Worm (Caenorhabditis elegans) whole organism, L4 larva: ENCODE data around the gene ldh-1.

ENCODE experiments used
- D1046.2 ChIP-seq: fragments of 200-800 bp; sonication (Bioruptor generic); IDR thresholded peaks from 2 replicates; pipeline ENCODE4 v1.3.6; 2022; ENCODE audit warnings: missing genetic modification characterization, missing compliant biosample characterization
- F26F4.8 ChIP-seq: fragments of 200-800 bp; sonication (Bioruptor generic); conservative IDR thresholded peaks from 2 replicates; pipeline ENCODE4 v1.3.6; 2022; ENCODE audit warnings: missing genetic modification characterization, missing compliant biosample characterization
- F44E2.7 ChIP-seq: fragments of 200-800 bp; sonication (Bioruptor generic); IDR thresholded peaks from 2 replicates; pipeline ENCODE4 v2.1.2; 2022; ENCODE audit warnings: missing genetic modification characterization, missing compliant biosample characterization
- F49E8.2 ChIP-seq: sonication (generic microtip); optimal IDR thresholded peaks from 2 replicates; lab custom pipeline; 2016; ENCODE audit warnings: missing compliant biosample characterization, mild to moderate bottlenecking, missing genetic modification characterization, borderline replicate concordance
- R02D3.7 ChIP-seq: fragments of 150-350 bp; sonication (generic microtip); optimal IDR thresholded peaks from 3 replicates; lab custom pipeline; 2014; ENCODE audit warnings: missing biosample characterization, missing genetic modification characterization
- T20F7.1 ChIP-seq: fragments of 200-800 bp; sonication (Bioruptor generic); optimal IDR thresholded peaks from 2 replicates; lab custom pipeline; 2018; ENCODE audit warnings: mild to moderate bottlenecking, missing genetic modification characterization, missing compliant biosample characterization
- T26A8.4 ChIP-seq: fragments of 200-800 bp; sonication (Bioruptor generic); IDR thresholded peaks from 2 replicates; pipeline ENCODE4 v1.3.6; 2022; ENCODE audit warnings: missing genetic modification characterization, missing compliant biosample characterization
- Y105C5A.15 ChIP-seq: fragments of 200-800 bp; sonication (Bioruptor generic); IDR thresholded peaks from 2 replicates; pipeline ENCODE4 v1.3.6; 2022; ENCODE audit warnings: missing genetic modification characterization, missing compliant biosample characterization
- Y48G9A.11 ChIP-seq: fragments of 200-800 bp; sonication (Bioruptor generic); IDR thresholded peaks from 2 replicates; pipeline ENCODE4 v1.3.6; 2022; ENCODE audit warnings: missing genetic modification reagents, missing genetic modification characterization, missing compliant biosample characterization
- Y5F2A.4 ChIP-seq: fragments of 200-800 bp; sonication (Bioruptor generic); optimal IDR thresholded peaks from 2 replicates; lab custom pipeline; 2018; ENCODE audit warnings: mild to moderate bottlenecking, missing genetic modification characterization, missing compliant biosample characterization
- ZK546.5 ChIP-seq, 2 experiments: sonication (generic microtip); optimal IDR thresholded peaks; 2 replicates each; lab custom pipeline; 2017; ENCODE audit warnings: missing biosample characterization in 2 of 2, missing genetic modification characterization in 2 of 2
- aly-2 ChIP-seq: sonication (generic microtip); optimal IDR thresholded peaks from 2 replicates; lab custom pipeline; 2018; ENCODE audit warnings: missing biosample characterization, missing genetic modification characterization
- ama-1 ChIP-seq: fragments of 150-350 bp; optimal IDR thresholded peaks from 2 replicates; lab custom pipeline; 2014; ENCODE audit warnings: inconsistent platforms, mixed read lengths
- arid-1 ChIP-seq: fragments of 200-800 bp; sonication (Bioruptor generic); conservative IDR thresholded peaks from 2 replicates; pipeline ENCODE4 v1.3.6; 2022; ENCODE audit warnings: missing genetic modification reagents, missing genetic modification characterization, missing compliant biosample characterization
- ceh-20 ChIP-seq: fragments of 200-800 bp; sonication (Bioruptor generic); IDR thresholded peaks from 2 replicates; pipeline ENCODE4 v1.3.6; 2022; ENCODE audit warnings: missing genetic modification reagents, missing genetic modification characterization, missing compliant biosample characterization
- ceh-44 ChIP-seq: fragments of 200-800 bp; sonication (Bioruptor generic); IDR thresholded peaks from 2 replicates; pipeline ENCODE4 v1.3.6; 2022; ENCODE audit warnings: missing genetic modification reagents, missing genetic modification characterization, missing compliant biosample characterization
- ceh-82 ChIP-seq: sonication (generic microtip); optimal IDR thresholded peaks from 2 replicates; lab custom pipeline; 2017; ENCODE audit warnings: missing biosample characterization, missing genetic modification characterization
- cey-2 ChIP-seq: sonication (generic microtip); optimal IDR thresholded peaks from 3 replicates; lab custom pipeline; 2017; ENCODE audit warnings: missing genetic modification characterization, mild to moderate bottlenecking, missing compliant biosample characterization, antibody characterized with exemption, borderline replicate concordance; ENCODE audit not compliant: insufficient read depth
- daf-16 ChIP-seq, 3 experiments: sonication (generic microtip); optimal IDR thresholded peaks; 2 replicates each; lab custom pipeline; 2016 to 2017; ENCODE audit warnings: missing genetic modification characterization in 3 of 3, missing genetic modification reagents in 3 of 3, mild to moderate bottlenecking in 2 of 3, missing compliant biosample characterization in 2 of 3, missing biosample characterization in 1 of 3, moderate library complexity in 1 of 3
- daf-8 ChIP-seq: fragments of 200-800 bp; sonication (Bioruptor generic); IDR thresholded peaks from 2 replicates; pipeline ENCODE4 v1.3.6; 2022; ENCODE audit warnings: missing genetic modification characterization, missing compliant biosample characterization
- dmd-6 ChIP-seq: fragments of 200-800 bp; sonication (Bioruptor generic); IDR thresholded peaks from 2 replicates; pipeline ENCODE4 v1.3.6; 2022; ENCODE audit warnings: missing genetic modification reagents, missing genetic modification characterization, missing compliant biosample characterization
- dmd-9 ChIP-seq: fragments of 200-800 bp; sonication (Bioruptor generic); IDR thresholded peaks from 2 replicates; pipeline ENCODE4 v1.3.6; 2022; ENCODE audit warnings: missing genetic modification reagents, missing genetic modification characterization, missing compliant biosample characterization
- dpl-1 ChIP-seq: fragments of 150-350 bp; optimal IDR thresholded peaks from 2 replicates; lab custom pipeline; 2014; ENCODE audit warnings: missing biosample characterization, missing genetic modification reagents, missing genetic modification characterization
- dve-1 ChIP-seq: sonication (generic microtip); optimal IDR thresholded peaks from 2 replicates; lab custom pipeline; 2017; ENCODE audit warnings: antibody characterized with exemption, mild to moderate bottlenecking, missing genetic modification characterization, missing compliant biosample characterization; ENCODE audit not compliant: insufficient read depth
- egl-43 ChIP-seq: fragments of 200-800 bp; sonication (Bioruptor generic); IDR thresholded peaks from 2 replicates; pipeline ENCODE4 v1.3.6; 2022; ENCODE audit warnings: missing genetic modification reagents, missing genetic modification characterization, missing compliant biosample characterization
- fos-1 ChIP-seq: fragments of 150-350 bp; optimal IDR thresholded peaks from 2 replicates; lab custom pipeline; 2014; ENCODE audit warnings: missing biosample characterization, missing genetic modification characterization
- gei-8 ChIP-seq: fragments of 200-800 bp; sonication (Bioruptor generic); optimal IDR thresholded peaks from 2 replicates; lab custom pipeline; 2018; ENCODE audit warnings: mild to moderate bottlenecking, missing genetic modification characterization, missing compliant biosample characterization
- lim-7 ChIP-seq: fragments of 200-800 bp; sonication (Bioruptor generic); IDR thresholded peaks from 2 replicates; pipeline ENCODE4 v1.3.6; 2022; ENCODE audit warnings: missing genetic modification characterization, missing compliant biosample characterization
- lin-1 ChIP-seq: fragments of 200-800 bp; sonication (Bioruptor generic); IDR thresholded peaks from 2 replicates; pipeline ENCODE4 v1.3.6; 2022; ENCODE audit warnings: missing genetic modification reagents, missing genetic modification characterization, missing compliant biosample characterization
- lin-29 ChIP-seq: fragments of 200-800 bp; sonication (Bioruptor generic); IDR thresholded peaks from 2 replicates; pipeline ENCODE4 v1.3.6; 2022; ENCODE audit warnings: missing genetic modification reagents, missing genetic modification characterization, missing compliant biosample characterization
- lin-38 ChIP-seq: fragments of 200-800 bp; sonication (Bioruptor generic); IDR thresholded peaks from 2 replicates; pipeline ENCODE4 v1.3.6; 2022; ENCODE audit warnings: missing genetic modification reagents, missing genetic modification characterization, missing compliant biosample characterization
- lin-39 ChIP-seq: fragments of 150-350 bp; optimal IDR thresholded peaks from 2 replicates; lab custom pipeline; 2014; ENCODE audit warnings: missing biosample characterization, missing genetic modification reagents, missing genetic modification characterization
- lir-3 ChIP-seq: sonication (generic microtip); optimal IDR thresholded peaks from 2 replicates; lab custom pipeline; 2016; ENCODE audit warnings: mild to moderate bottlenecking, missing genetic modification characterization, missing compliant biosample characterization
- lsy-2 ChIP-seq, 2 experiments: fragments of 150-350 bp in 1 of 2; sonication (generic microtip) in 1 of 2; optimal IDR thresholded peaks; 2 replicates each; lab custom pipeline; 2014 to 2017; ENCODE audit warnings: missing biosample characterization in 2 of 2, missing genetic modification characterization in 2 of 2
- madf-5 ChIP-seq, 2 experiments: fragments of 200-800 bp; sonication (Bioruptor generic); IDR thresholded peaks; 2 replicates each; pipeline ENCODE4 v1.3.6; 2022; ENCODE audit warnings: missing compliant biosample characterization in 2 of 2, missing genetic modification characterization in 2 of 2
- mxl-3 ChIP-seq: fragments of 200-800 bp; sonication (Bioruptor generic); optimal IDR thresholded peaks from 2 replicates; lab custom pipeline; 2018; ENCODE audit warnings: mild to moderate bottlenecking, missing genetic modification characterization, missing compliant biosample characterization
- nhr-11 ChIP-seq: fragments of 150-350 bp; optimal IDR thresholded peaks from 2 replicates; lab custom pipeline; 2014; ENCODE audit warnings: missing biosample characterization, missing genetic modification characterization
- nhr-237 ChIP-seq: sonication (generic microtip); optimal IDR thresholded peaks from 2 replicates; lab custom pipeline; 2017; ENCODE audit warnings: missing biosample characterization, missing genetic modification characterization
- nhr-28 ChIP-seq: fragments of 150-350 bp; optimal IDR thresholded peaks from 2 replicates; lab custom pipeline; 2014; ENCODE audit warnings: missing biosample characterization, missing genetic modification characterization
- nhr-41 ChIP-seq: fragments of 200-800 bp; sonication (Bioruptor generic); IDR thresholded peaks from 2 replicates; pipeline ENCODE4 v1.3.6; 2022; ENCODE audit warnings: missing genetic modification reagents, missing genetic modification characterization, missing compliant biosample characterization
- nhr-42 ChIP-seq: fragments of 200-800 bp; sonication (Bioruptor generic); IDR thresholded peaks from 2 replicates; pipeline ENCODE4 v1.3.6; 2022; ENCODE audit warnings: missing genetic modification characterization, missing compliant biosample characterization
- nhr-77 ChIP-seq: fragments of 150-350 bp; optimal IDR thresholded peaks from 2 replicates; lab custom pipeline; 2014; ENCODE audit warnings: missing biosample characterization, missing genetic modification characterization
- sdz-12 ChIP-seq: fragments of 200-800 bp; sonication (Bioruptor generic); optimal IDR thresholded peaks from 2 replicates; lab custom pipeline; 2018; ENCODE audit warnings: mild to moderate bottlenecking, missing genetic modification characterization, missing compliant biosample characterization
- set-16 ChIP-seq: fragments of 200-800 bp; sonication (Bioruptor generic); IDR thresholded peaks from 2 replicates; pipeline ENCODE4 v1.3.6; 2022; ENCODE audit warnings: missing genetic modification reagents, missing genetic modification characterization, missing compliant biosample characterization
- skn-1 ChIP-seq: fragments of 150-350 bp; optimal IDR thresholded peaks from 2 replicates; lab custom pipeline; 2014; ENCODE audit warnings: missing biosample characterization, missing genetic modification characterization
- snpc-4 ChIP-seq: fragments of 150-350 bp; optimal IDR thresholded peaks from 2 replicates; lab custom pipeline; 2014; ENCODE audit warnings: missing biosample characterization, missing genetic modification characterization
- tag-97 ChIP-seq: fragments of 200-800 bp; sonication (Bioruptor generic); IDR thresholded peaks from 2 replicates; pipeline ENCODE4 v1.3.6; 2022; ENCODE audit warnings: missing genetic modification characterization, missing compliant biosample characterization
- unc-39 ChIP-seq: sonication (generic microtip); optimal IDR thresholded peaks from 2 replicates; lab custom pipeline; 2017; ENCODE audit warnings: missing biosample characterization, missing genetic modification characterization
- zfp-3 ChIP-seq: fragments of 200-800 bp; sonication (Bioruptor generic); conservative IDR thresholded peaks from 2 replicates; pipeline ENCODE4 v1.3.6; 2022; ENCODE audit warnings: missing genetic modification reagents, missing genetic modification characterization, missing compliant biosample characterization
- ztf-7 ChIP-seq: fragments of 150-350 bp; optimal IDR thresholded peaks from 2 replicates; lab custom pipeline; 2014; ENCODE audit warnings: missing biosample characterization, missing genetic modification characterization

ldh-1 gene

DNA sequence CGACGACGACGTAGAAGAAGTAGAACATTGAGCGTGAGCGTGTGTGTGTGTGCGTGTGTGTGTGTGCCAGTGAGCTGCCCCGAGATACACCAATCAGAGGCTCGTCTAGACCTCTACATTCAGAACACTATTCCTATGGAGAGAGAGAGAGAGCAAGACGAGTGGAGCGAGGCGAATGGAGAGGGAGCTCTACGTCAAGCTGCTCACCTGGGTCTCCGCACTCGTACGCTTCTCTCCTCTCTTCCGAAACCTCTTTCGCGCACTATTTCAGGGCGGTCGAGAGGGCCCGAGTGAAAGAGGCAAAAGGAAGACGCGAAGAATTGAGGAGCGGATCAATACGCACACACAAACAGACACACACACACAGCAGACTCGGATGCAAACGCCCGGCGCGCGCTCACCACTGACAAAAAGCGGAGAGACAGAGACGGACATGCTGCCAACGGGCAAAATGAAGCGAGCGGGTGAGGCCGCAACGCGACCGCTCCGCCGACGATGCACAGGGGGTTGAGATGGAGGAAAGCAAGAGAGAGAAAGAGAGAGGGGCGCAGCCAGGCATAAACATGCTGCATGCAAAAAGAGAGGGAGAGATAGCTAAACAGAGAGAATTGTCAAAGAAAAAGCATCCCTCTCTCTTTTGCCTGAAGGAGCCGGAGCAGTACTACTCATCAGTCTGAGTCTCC is 25.6 kb downstream of the ldh-1 start (continued):
- no peak for TF ChIP-seq F49E8.2 (tag; lab: Kevin White, UChicago)
- peak; percentile 33 for TF ChIP-seq nhr-28
- TF ChIP-seq nhr-41 = peak; percentile 55; the same call in 1 of the 2 replicates
- no peak for TF ChIP-seq lin-39 (tag; lab: Kevin White, UChicago)
- TF ChIP-seq zfp-3 (GFP tag; lab: Robert Waterston, UW) = no peak
- no peak for TF ChIP-seq aly-2 (tag; lab: Kevin White, UChicago)
- TF ChIP-seq daf-16 (GFP tag; optimal IDR thresholded peaks at IDR 0.05; lab: Kevin White, UChicago) = peak in 1 of 2 experiments; percentile 76
- peak; percentile 58 for TF ChIP-seq daf-16 (tag; optimal IDR thresholded peaks at IDR 0.05; lab: Kevin White, UChicago)
- peak; percentile 62 for TF ChIP-seq dmd-6 (GFP tag; lab: Robert Waterston, UW)
- peak; percentile 71 for TF ChIP-seq T26A8.4 (GFP tag; lab: Robert Waterston, UW)
- TF ChIP-seq dmd-9 (GFP tag; lab: Robert Waterston, UW) = no peak
- TF ChIP-seq nhr-237 (tag; lab: Kevin White, UChicago) = no peak
- no peak for TF ChIP-seq F26F4.8 (GFP tag; lab: Robert Waterston, UW)
- TF ChIP-seq nhr-42 (GFP tag; lab: Robert Waterston, UW) = peak; percentile 49; the same call in 1 of the 2 replicates
- 0 out of 2 replicates have a peak, but pooled peaks have one; percentile 18 for TF ChIP-seq ceh-44 (GFP tag; lab: Robert Waterston, UW)
- peak in 1 of 2 experiments; percentile 50 for TF ChIP-seq ZK546.5 (tag; optimal IDR thresholded peaks at IDR 0.05; lab: Kevin White, UChicago)
- no peak for TF ChIP-seq ama-1
- TF ChIP-seq skn-1 = no peak
- peak; percentile 69 for TF ChIP-seq gei-8
- TF ChIP-seq mxl-3 = peak; percentile 79
- peak; percentile 62 for TF ChIP-seq nhr-11
- TF ChIP-seq snpc-4 (tag; lab: Kevin White, UChicago) = no peak
- no peak for TF ChIP-seq D1046.2 (GFP tag; lab: Robert Waterston, UW)
- TF ChIP-seq lin-29 (GFP tag; lab: Robert Waterston, UW) = no peak
- TF ChIP-seq arid-1 (GFP tag; lab: Robert Waterston, UW) = peak; percentile 41; the same call in 1 of the 2 replicates
- TF ChIP-seq dve-1 = peak; percentile 57
- TF ChIP-seq R02D3.7 (tag; lab: Kevin White, UChicago) = no peak
- no peak for TF ChIP-seq fos-1
- TF ChIP-seq daf-8 (GFP tag; lab: Robert Waterston, UW) = no peak
- peak; percentile 58 for TF ChIP-seq lir-3
- no peak for TF ChIP-seq lim-7 (GFP tag; lab: Robert Waterston, UW)
- TF ChIP-seq F44E2.7 (GFP tag; lab: Robert Waterston, UW) = no peak
- no peak for TF ChIP-seq cey-2
- TF ChIP-seq lin-1 = peak; percentile 24; the same call in 1 of the 2 replicates
- TF ChIP-seq dpl-1 (GFP tag; lab: Kevin White, UChicago) = peak; percentile 43
- no peak for TF ChIP-seq ceh-82
- peak; percentile 82 for TF ChIP-seq T20F7.1
- peak; percentile 3 for TF ChIP-seq nhr-77
- no peak for TF ChIP-seq tag-97
- no peak for TF ChIP-seq madf-5 (GFP tag; IDR thresholded peaks at IDR 0.05; lab: Robert Waterston, UW)
- peak; percentile 61 for TF ChIP-seq lin-38
- no peak for TF ChIP-seq sdz-12
- no peak for TF ChIP-seq Y48G9A.11 (GFP tag; lab: Robert Waterston, UW)
- TF ChIP-seq set-16 (GFP tag; lab: Robert Waterston, UW) = peak; percentile 100
- peak; percentile 66 to 67 for TF ChIP-seq lsy-2 (tag; optimal IDR thresholded peaks at IDR 0.05; lab: Kevin White, UChicago)
- no peak for TF ChIP-seq Y105C5A.15 (GFP tag; lab: Robert Waterston, UW)
- TF ChIP-seq ztf-7 (tag; lab: Kevin White, UChicago) = no peak
- TF ChIP-seq Y5F2A.4 = no peak
- no peak for TF ChIP-seq unc-39 (tag; lab: Kevin White, UChicago)
- peak; percentile 63; the same call in 1 of the 2 replicates for TF ChIP-seq ceh-20 (GFP tag; lab: Robert Waterston, UW)
- peak; percentile 86 for TF ChIP-seq egl-43 (GFP tag; lab: Robert Waterston, UW)
